Fruit fly (Drosophila melanogaster) whole organism, embryonic: Measurements from ENCODE around the gene CG46467.

ENCODE experiments used
- ATbp ChIP-seq: fragments of 200-800 bp; sonication (Bioruptor generic); optimal IDR thresholded peaks from 2 replicates; lab custom pipeline; 2017; ENCODE audit warnings: missing biosample characterization, mild to moderate bottlenecking, missing genetic modification characterization, missing genetic modification reagents
- Awh ChIP-seq: fragments of 200-800 bp; sonication (Bioruptor generic); IDR thresholded peaks from 2 replicates; pipeline ENCODE4, ENCODE4 v1.3.6; 2022; ENCODE audit warnings: missing biosample characterization, missing genetic modification characterization
- CG10209 ChIP-seq: fragments of 200-800 bp; sonication (Bioruptor generic); optimal IDR thresholded peaks from 3 replicates; lab custom pipeline; 2017; ENCODE audit warnings: missing biosample characterization, mild to moderate bottlenecking, missing genetic modification characterization, missing genetic modification reagents
- CG11398 ChIP-seq: fragments of 200-800 bp; sonication (Bioruptor generic); optimal IDR thresholded peaks from 2 replicates; lab custom pipeline; 2016; ENCODE audit warnings: missing biosample characterization, missing genetic modification characterization
- CG11504 ChIP-seq: fragments of 200-800 bp; sonication (Bioruptor generic); optimal IDR thresholded peaks from 3 replicates; lab custom pipeline; 2019; ENCODE audit warnings: missing biosample characterization, mild to moderate bottlenecking, missing genetic modification characterization, moderate library complexity
- CG11695 ChIP-seq: fragments of 200-800 bp; sonication (Bioruptor generic); IDR thresholded peaks from 3 replicates; pipeline ENCODE4 v1.3.6; 2022; ENCODE audit warnings: missing biosample characterization, missing genetic modification characterization
- CG12299 ChIP-seq: fragments of 200-800 bp; sonication (Bioruptor generic); optimal IDR thresholded peaks from 2 replicates; lab custom pipeline; 2018; ENCODE audit warnings: missing biosample characterization, mild to moderate bottlenecking, missing genetic modification characterization
- CG13424 ChIP-seq: fragments of 200-800 bp; sonication (Bioruptor generic); optimal IDR thresholded peaks from 2 replicates; lab custom pipeline; 2019; ENCODE audit warnings: missing biosample characterization, mild to moderate bottlenecking, missing genetic modification characterization, moderate library complexity
- CG14441 ChIP-seq: fragments of 200-800 bp; sonication (Bioruptor generic); IDR thresholded peaks from 2 replicates; pipeline ENCODE4 v1.3.6; 2022; ENCODE audit warnings: missing biosample characterization, missing genetic modification characterization
- CG17359 ChIP-seq: fragments of 200-800 bp; sonication (Bioruptor generic); optimal IDR thresholded peaks from 3 replicates; lab custom pipeline; 2018; ENCODE audit warnings: missing biosample characterization, mild to moderate bottlenecking, missing genetic modification characterization, moderate library complexity
- CG17385 ChIP-seq: fragments of 200-800 bp; sonication (Bioruptor generic); optimal IDR thresholded peaks from 3 replicates; lab custom pipeline; 2018; ENCODE audit warnings: missing biosample characterization, mild to moderate bottlenecking, missing genetic modification characterization
- CG2202 ChIP-seq: fragments of 200-800 bp; sonication (Bioruptor generic); optimal IDR thresholded peaks from 2 replicates; lab custom pipeline; 2018; ENCODE audit warnings: missing biosample characterization, mild to moderate bottlenecking, missing genetic modification characterization
- CG3281 ChIP-seq: fragments of 200-800 bp; sonication (Bioruptor generic); optimal IDR thresholded peaks from 3 replicates; lab custom pipeline; 2017; ENCODE audit warnings: missing biosample characterization, mild to moderate bottlenecking, missing genetic modification characterization
- CG3407 ChIP-seq: fragments of 200-800 bp; sonication (Bioruptor generic); optimal IDR thresholded peaks from 2 replicates; lab custom pipeline; 2018; ENCODE audit warnings: missing biosample characterization, mild to moderate bottlenecking, missing genetic modification characterization
- CG4707 ChIP-seq: fragments of 200-800 bp; sonication (Bioruptor generic); optimal IDR thresholded peaks from 2 replicates; lab custom pipeline; 2018; ENCODE audit warnings: missing biosample characterization, mild to moderate bottlenecking, missing genetic modification characterization, moderate library complexity
- CG6175 ChIP-seq: fragments of 200-800 bp; sonication (Bioruptor generic); IDR thresholded peaks from 3 replicates; pipeline ENCODE4 v1.3.6; 2022; ENCODE audit warnings: missing biosample characterization, missing genetic modification characterization
- CG6854 ChIP-seq: fragments of 200-800 bp; sonication (Bioruptor generic); optimal IDR thresholded peaks from 3 replicates; lab custom pipeline; 2017; ENCODE audit warnings: missing biosample characterization, mild to moderate bottlenecking, missing genetic modification characterization
- CG8290 ChIP-seq, 3 experiments: fragments of 200-800 bp; sonication (Bioruptor generic); optimal IDR thresholded peaks; 2 replicates each; lab custom pipeline; 2016 to 2019; ENCODE audit warnings: missing biosample characterization in 3 of 3, missing genetic modification characterization in 3 of 3, mild to moderate bottlenecking in 2 of 3, moderate library complexity in 1 of 3
- Fer3 ChIP-seq: fragments of 200-800 bp; sonication (Bioruptor generic); optimal IDR thresholded peaks from 2 replicates; lab custom pipeline; 2018; ENCODE audit warnings: missing biosample characterization, mild to moderate bottlenecking, missing genetic modification characterization, moderate library complexity
- Meics ChIP-seq: fragments of 200-800 bp; sonication (Bioruptor generic); optimal IDR thresholded peaks from 2 replicates; lab custom pipeline; 2017; ENCODE audit warnings: missing biosample characterization, mild to moderate bottlenecking, missing genetic modification characterization
- NK7.1 ChIP-seq: fragments of 200-800 bp; sonication (Bioruptor generic); optimal IDR thresholded peaks from 3 replicates; lab custom pipeline; 2016; ENCODE audit warnings: missing biosample characterization, missing genetic modification characterization
- Oli ChIP-seq: fragments of 200-800 bp; sonication (Bioruptor generic); optimal IDR thresholded peaks from 2 replicates; lab custom pipeline; 2018; ENCODE audit warnings: missing biosample characterization, mild to moderate bottlenecking, missing genetic modification characterization, moderate library complexity
- Ptx1 ChIP-seq: fragments of 200-800 bp; sonication (Bioruptor generic); IDR thresholded peaks from 2 replicates; pipeline ENCODE4 v1.3.6; 2022; ENCODE audit warnings: missing biosample characterization, missing genetic modification characterization
- Sox100B ChIP-seq: fragments of 200-800 bp; sonication (Bioruptor generic); optimal IDR thresholded peaks from 3 replicates; lab custom pipeline; 2018; ENCODE audit warnings: missing biosample characterization, mild to moderate bottlenecking, missing genetic modification characterization
- Stat92E ChIP-seq, 3 experiments: fragments of >200 bp in 2 of 3; fragments of 200-800 bp in 1 of 3; sonication (Bioruptor generic) in 1 of 3; optimal IDR thresholded peaks; 2 replicates each; lab custom pipeline; 2017 to 2019; ENCODE audit warnings: missing biosample characterization in 3 of 3, missing genetic modification characterization in 3 of 3, mild to moderate bottlenecking in 1 of 3, moderate library complexity in 1 of 3
- Taf1 ChIP-seq: fragments of 200-800 bp; sonication (Bioruptor generic); IDR thresholded peaks from 2 replicates; pipeline ENCODE4 v1.3.6; 2022; ENCODE audit warnings: missing biosample characterization, missing genetic modification characterization
- bab2 ChIP-seq: fragments of 200-800 bp; sonication (Bioruptor generic); optimal IDR thresholded peaks from 2 replicates; lab custom pipeline; 2016; ENCODE audit warnings: missing biosample characterization, missing genetic modification characterization
- bsh ChIP-seq, 2 experiments: fragments of 200-800 bp; sonication (Bioruptor generic); optimal IDR thresholded peaks; 2 replicates each; lab custom pipeline; 2017 to 2018; ENCODE audit warnings: mild to moderate bottlenecking in 2 of 2, missing biosample characterization in 2 of 2, missing genetic modification characterization in 2 of 2, moderate library complexity in 1 of 2
- cas ChIP-seq: fragments of 200-800 bp; sonication (Bioruptor generic); IDR thresholded peaks from 2 replicates; pipeline ENCODE4 v1.3.6; 2022; ENCODE audit warnings: missing biosample characterization, missing genetic modification characterization
- cwo ChIP-seq: fragments of 200-800 bp; sonication (Bioruptor generic); optimal IDR thresholded peaks from 3 replicates; lab custom pipeline; 2017; ENCODE audit warnings: missing biosample characterization, missing genetic modification characterization, mild to moderate bottlenecking, moderate library complexity, missing genetic modification reagents
- dmrt99B ChIP-seq: fragments of 200-800 bp; sonication (Bioruptor generic); optimal IDR thresholded peaks from 2 replicates; lab custom pipeline; 2018; ENCODE audit warnings: missing biosample characterization, mild to moderate bottlenecking, missing genetic modification characterization, moderate library complexity
- dpn ChIP-seq, 2 experiments: fragments of 200-800 bp; sonication (Bioruptor generic); optimal IDR thresholded peaks; 3 replicates each; lab custom pipeline; 2016; ENCODE audit warnings: missing biosample characterization in 2 of 2, missing genetic modification characterization in 2 of 2
- dysf ChIP-seq: fragments of 200-800 bp; sonication (Bioruptor generic); IDR thresholded peaks from 3 replicates; pipeline ENCODE4 v1.3.6; 2022; ENCODE audit warnings: missing biosample characterization, missing genetic modification characterization
- en ChIP-seq: fragments of 200-800 bp; sonication (Bioruptor generic); optimal IDR thresholded peaks from 2 replicates; lab custom pipeline; 2016; ENCODE audit warnings: missing biosample characterization, missing genetic modification characterization
- ken ChIP-seq: fragments of 200-800 bp; sonication (Bioruptor generic); IDR thresholded peaks from 3 replicates; pipeline ENCODE4 v1.3.6; 2022; ENCODE audit warnings: missing biosample characterization, missing genetic modification characterization
- kni ChIP-seq: fragments of 200-800 bp; sonication (Bioruptor generic); optimal IDR thresholded peaks from 3 replicates; lab custom pipeline; 2017; ENCODE audit warnings: mild to moderate bottlenecking, missing biosample characterization, missing genetic modification reagents, missing genetic modification characterization
- org-1 ChIP-seq: fragments of 200-800 bp; sonication (Bioruptor generic); optimal IDR thresholded peaks from 2 replicates; lab custom pipeline; 2017; ENCODE audit warnings: missing biosample characterization, missing genetic modification characterization
- pita ChIP-seq: fragments of 200-800 bp; sonication (Bioruptor generic); optimal IDR thresholded peaks from 2 replicates; lab custom pipeline; 2017; ENCODE audit warnings: missing biosample characterization, mild to moderate bottlenecking, missing genetic modification characterization
- pum ChIP-seq: fragments of 200-800 bp; sonication (Bioruptor generic); optimal IDR thresholded peaks from 2 replicates; lab custom pipeline; 2016; ENCODE audit warnings: missing biosample characterization, missing genetic modification characterization
- so ChIP-seq: fragments of 200-800 bp; sonication (Bioruptor generic); IDR thresholded peaks from 3 replicates; pipeline ENCODE4 v1.3.6; 2022; ENCODE audit warnings: missing biosample characterization, missing genetic modification characterization
- tap ChIP-seq: fragments of 200-800 bp; optimal IDR thresholded peaks from 3 replicates; lab custom pipeline; 2019; ENCODE audit warnings: missing biosample characterization, mild to moderate bottlenecking, missing genetic modification characterization, moderate library complexity
- zen ChIP-seq: fragments of 200-800 bp; sonication (Bioruptor generic); optimal IDR thresholded peaks from 3 replicates; lab custom pipeline; 2018; ENCODE audit warnings: missing biosample characterization, mild to moderate bottlenecking, missing genetic modification characterization, moderate library complexity
- zfh1 ChIP-seq: fragments of 200-800 bp; sonication (Bioruptor generic); IDR thresholded peaks from 3 replicates; pipeline ENCODE4 v1.3.6; 2022; ENCODE audit warnings: missing biosample characterization, missing genetic modification characterization

Gene CG46467

DNA sequence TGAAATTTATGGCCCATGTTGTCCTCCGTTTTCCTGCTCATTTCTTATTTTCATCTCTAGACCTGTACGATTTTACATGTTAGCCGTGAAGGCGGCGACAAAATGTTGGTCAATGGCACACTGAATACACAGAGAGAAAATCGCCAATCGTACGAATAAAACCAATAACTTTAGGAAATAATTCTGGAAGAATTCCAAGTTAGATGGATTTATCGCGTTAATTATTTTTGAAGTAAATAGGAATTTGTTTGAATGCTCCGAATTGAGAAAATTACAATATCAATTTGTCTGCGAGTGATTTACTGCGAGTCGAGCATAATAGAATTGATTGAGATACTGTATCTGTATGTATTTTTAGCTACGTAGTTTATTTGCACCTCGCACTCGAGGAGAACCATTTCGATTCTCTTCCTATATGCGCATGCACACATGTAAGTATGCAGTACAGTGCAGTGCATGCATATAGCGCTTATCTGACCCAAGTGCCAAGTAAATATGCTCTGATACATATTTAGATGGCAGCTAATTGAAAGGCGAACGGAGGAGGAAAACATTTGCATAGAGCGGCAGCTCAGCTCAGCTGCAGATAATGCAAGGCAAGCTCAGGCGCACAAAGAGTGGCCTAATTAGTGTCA, 14.3 kb downstream of the CG46467 start (continued):
- TF ChIP-seq CG14441 (GFP tag; lab: Robert Waterston, UW) (peak; percentile 46; the same call in 1 of the 2 replicates), org-1 (GFP tag; lab: Kevin White, UChicago) (peak; percentile 12), Taf1 (no peak), zfh1 (GFP tag; lab: Robert Waterston, UW) (peak; percentile 41; the same call in 1 of the 3 replicates), bsh (GFP tag; optimal IDR thresholded peaks at IDR 0.05; lab: Kevin White, UChicago) (peak in 1 of 2 experiments; percentile 30), CG3281 (GFP tag; lab: Kevin White, UChicago) (no peak), CG11504 (tag; lab: Kevin White, UChicago) (peak; percentile 55), dpn (GFP tag; optimal IDR thresholded peaks at IDR 0.05; lab: Kevin White, UChicago) (peak; percentile 14 to 29), CG11695 (GFP tag; lab: Robert Waterston, UW) (peak; percentile 39; the same call in 1 of the 3 replicates), cas (GFP tag; lab: Robert Waterston, UW) (no peak), so (GFP tag; lab: Robert Waterston, UW) (0 out of 3 replicates have a peak, but pooled peaks have one; percentile 34), dysf (GFP tag; lab: Robert Waterston, UW) (peak; percentile 37; the same call in 1 of the 3 replicates), Ptx1 (GFP tag; lab: Robert Waterston, UW) (peak; percentile 52; the same call in 1 of the 2 replicates), en (GFP tag; lab: Kevin White, UChicago) (peak; percentile 21), Stat92E (GFP tag; optimal IDR thresholded peaks at IDR 0.05; lab: Kevin White, UChicago) (no peak), Sox100B (peak; percentile 29), cwo (no peak), bab2 (GFP tag; lab: Kevin White, UChicago) (peak; percentile 35), CG2202 (tag; lab: Kevin White, UChicago) (peak; percentile 12), ken (GFP tag; lab: Robert Waterston, UW) (peak; percentile 21; the same call in 1 of the 3 replicates), CG17385 (GFP tag; lab: Kevin White, UChicago) (peak; percentile 36), Fer3 (tag; lab: Kevin White, UChicago) (no peak), CG4707 (GFP tag; lab: Kevin White, UChicago) (peak; percentile 5), tap (tag; lab: Kevin White, UChicago) (peak; percentile 44), CG11398 (GFP tag; lab: Kevin White, UChicago) (no peak), CG10209 (GFP tag; lab: Kevin White, UChicago) (peak; percentile 24), Meics (no peak), CG12299 (tag; lab: Kevin White, UChicago) (no peak), Oli (tag; lab: Kevin White, UChicago) (peak; percentile 54), zen (tag; lab: Kevin White, UChicago) (no peak), NK7.1 (GFP tag; lab: Kevin White, UChicago) (no peak), dmrt99B (tag; lab: Kevin White, UChicago) (peak; percentile 35), pita (GFP tag; lab: Kevin White, UChicago) (no peak), CG17359 (tag; lab: Kevin White, UChicago) (peak; percentile 22), CG8290 (GFP tag; optimal IDR thresholded peaks at IDR 0.05; lab: Kevin White, UChicago) (no peak), CG8290 (tag; optimal IDR thresholded peaks at IDR 0.05; lab: Kevin White, UChicago) (peak; percentile 1 to 37), CG6175 (GFP tag; lab: Robert Waterston, UW) (no peak), CG13424 (tag; lab: Kevin White, UChicago) (peak; percentile 36), pum (GFP tag; lab: Kevin White, UChicago) (no peak), ATbp (peak; percentile 73), CG6854 (GFP tag; lab: Kevin White, UChicago) (no peak), kni (peak; percentile 9), Awh (GFP tag; lab: Robert Waterston, UW) (peak; percentile 6; the same call in 1 of the 2 replicates), CG3407 (GFP tag; lab: Kevin White, UChicago) (peak; percentile 52)
